Fruit fly (Drosophila melanogaster): ENCODE data around the gene CG12502.

CG12502 gene

dm6 chr3L:837552-838187 lies 27.5 kb upstream of the CG12502 start, which contains the start of the genes CG13901 and CG13887 (continued):
- no peak for TF ChIP-seq unc-4 (GFP tag; IDR thresholded peaks at IDR 0.05; ENCODE audit: partially characterized antibody)
- peak; percentile 84 for TF ChIP-seq dmrt99B (tag; optimal IDR thresholded peaks at IDR 0.05)
- TF ChIP-seq mirr (GFP tag; optimal IDR thresholded peaks at IDR 0.05): peak; percentile 50
- peak; percentile 90 for TF ChIP-seq CG34422 (GFP tag; IDR thresholded peaks at IDR 0.05)
- TF ChIP-seq CG2202 (tag; optimal IDR thresholded peaks at IDR 0.05): peak; percentile 78
- peak; percentile 68; the same call in 1 of the 3 replicates for TF ChIP-seq CG3726 (GFP tag; IDR thresholded peaks at IDR 0.05)
- peak; percentile 90 for TF ChIP-seq Atf-2 (GFP tag; optimal IDR thresholded peaks at IDR 0.05)
- no peak for TF ChIP-seq CG14860 (GFP tag; IDR thresholded peaks at IDR 0.05; ENCODE audit: partially characterized antibody)
- peak; percentile 97 for TF ChIP-seq Sin3A (optimal IDR thresholded peaks at IDR 0.05)
- peak; percentile 83 for TF ChIP-seq CG13624 (GFP tag; optimal IDR thresholded peaks at IDR 0.05)
- TF ChIP-seq CG10565 (GFP tag; optimal IDR thresholded peaks at IDR 0.05): peak; percentile 45
- peak; percentile 79 for TF ChIP-seq wdn (GFP tag; IDR thresholded peaks at IDR 0.05)
- peak; percentile 84 for TF ChIP-seq disco-r (GFP tag; optimal IDR thresholded peaks at IDR 0.05)
- peak; percentile 90 for TF ChIP-seq NfI (GFP tag; optimal IDR thresholded peaks at IDR 0.05)
- peak; percentile 89 for TF ChIP-seq CG10209 (GFP tag; optimal IDR thresholded peaks at IDR 0.05)
- TF ChIP-seq gem (tag; optimal IDR thresholded peaks at IDR 0.05): peak; percentile 93
- peak; percentile 93 for TF ChIP-seq shn (GFP tag; optimal IDR thresholded peaks at IDR 0.05)
- TF ChIP-seq CG16815 (GFP tag; optimal IDR thresholded peaks at IDR 0.05): peak; percentile 87
- peak; percentile 59 for TF ChIP-seq CG8359 (GFP tag; optimal IDR thresholded peaks at IDR 0.05; ENCODE audit: borderline replicate concordance)
- TF ChIP-seq otp (GFP tag; IDR thresholded peaks at IDR 0.05): peak; percentile 50; the same call in 1 of the 3 replicates
- peak; percentile 85 for TF ChIP-seq CG9876 (GFP tag; optimal IDR thresholded peaks at IDR 0.05)
- TF ChIP-seq B-H1 (GFP tag; IDR thresholded peaks at IDR 0.05): peak; percentile 80
- peak; percentile 88 for TF ChIP-seq CG1647 (GFP tag; optimal IDR thresholded peaks at IDR 0.05)
- peak; percentile 59 for TF ChIP-seq exex (tag; optimal IDR thresholded peaks at IDR 0.05)
- TF ChIP-seq CG15479 (GFP tag; optimal IDR thresholded peaks at IDR 0.05): peak; percentile 40
- peak; percentile 71; the same call in 2 of the 3 replicates for TF ChIP-seq gce (GFP tag; IDR thresholded peaks at IDR 0.05)
- TF ChIP-seq pho (GFP tag; optimal IDR thresholded peaks at IDR 0.05): peak; percentile 95
- TF ChIP-seq Hmr (GFP tag; optimal IDR thresholded peaks at IDR 0.05): peak; percentile 92
- peak; percentile 90 for TF ChIP-seq Fer3 (tag; optimal IDR thresholded peaks at IDR 0.05)
- TF ChIP-seq Taf1 (GFP tag; IDR thresholded peaks at IDR 0.05): peak; percentile 83
- peak; percentile 59 for TF ChIP-seq CG31365 (tag; optimal IDR thresholded peaks at IDR 0.05)
- TF ChIP-seq CrebB (tag; optimal IDR thresholded peaks at IDR 0.05): peak; percentile 80
- peak; percentile 85 for TF ChIP-seq CG12744 (GFP tag; optimal IDR thresholded peaks at IDR 0.05)
- peak; percentile 91 for TF ChIP-seq CG17361 (GFP tag; IDR thresholded peaks at IDR 0.05)
- peak; percentile 84 for TF ChIP-seq CG6272 (GFP tag; IDR thresholded peaks at IDR 0.05)
- peak; percentile 83 for TF ChIP-seq bab2 (GFP tag; optimal IDR thresholded peaks at IDR 0.05)
- TF ChIP-seq da (GFP tag; optimal IDR thresholded peaks at IDR 0.05): peak; percentile 89
- TF ChIP-seq ERR (GFP tag; optimal IDR thresholded peaks at IDR 0.05): peak; percentile 78
- TF ChIP-seq CG4424 (GFP tag; optimal IDR thresholded peaks at IDR 0.05): peak; percentile 91
- peak; percentile 89 for TF ChIP-seq CG33213 (GFP tag; optimal IDR thresholded peaks at IDR 0.05)
- no peak for TF ChIP-seq jing (GFP tag; optimal IDR thresholded peaks at IDR 0.05)
- TF ChIP-seq gcm2 (GFP tag; optimal IDR thresholded peaks at IDR 0.05): peak; percentile 80
- TF ChIP-seq Doc2 (GFP tag; IDR thresholded peaks at IDR 0.05): peak; percentile 60; the same call in 1 of the 2 replicates
- peak; percentile 80 for TF ChIP-seq D19A (tag; optimal IDR thresholded peaks at IDR 0.05)
- TF ChIP-seq dimm (GFP tag; IDR thresholded peaks at IDR 0.05): peak; percentile 61; the same call in 1 of the 2 replicates
- TF ChIP-seq Jarid2 (GFP tag; optimal IDR thresholded peaks at IDR 0.05): no peak
- peak; percentile 96 for TF ChIP-seq CG12659 (GFP tag; optimal IDR thresholded peaks at IDR 0.05)
- TF ChIP-seq ewg (GFP tag; optimal IDR thresholded peaks at IDR 0.05): peak; percentile 84
- TF ChIP-seq bcd (GFP tag; optimal IDR thresholded peaks at IDR 0.05): peak; percentile 90
- no peak for TF ChIP-seq tna (GFP tag; IDR thresholded peaks at IDR 0.05; ENCODE audit: partially characterized antibody)
